Worm (Caenorhabditis elegans) whole organism, early embryonic: ENCODE data around the gene cyn-16.

Experiments used
- B0310.2 ChIP-seq: sonication (generic microtip); optimal IDR thresholded peaks from 2 replicates; lab custom pipeline; 2016; ENCODE audit warnings: mild to moderate bottlenecking, missing genetic modification characterization, missing compliant biosample characterization
- F13C5.2 ChIP-seq: sonication (generic microtip); optimal IDR thresholded peaks from 2 replicates; lab custom pipeline; 2017; ENCODE audit warnings: mild to moderate bottlenecking, missing genetic modification characterization, inconsistent platforms, missing compliant biosample characterization
- aly-1 ChIP-seq: sonication (generic microtip); optimal IDR thresholded peaks from 2 replicates; lab custom pipeline; 2016; ENCODE audit warnings: missing genetic modification characterization, missing compliant biosample characterization
- ama-1 ChIP-seq: fragments of 150-350 bp; optimal IDR thresholded peaks from 2 replicates; lab custom pipeline; 2014
- ceh-13 ChIP-seq: fragments of 200-800 bp; sonication (Bioruptor generic); optimal IDR thresholded peaks from 2 replicates; lab custom pipeline; 2018; ENCODE audit warnings: mild to moderate bottlenecking, missing genetic modification characterization, missing compliant biosample characterization
- ceh-36 ChIP-seq: sonication (generic microtip); optimal IDR thresholded peaks from 2 replicates; lab custom pipeline; 2016; ENCODE audit warnings: missing genetic modification characterization, inconsistent platforms, missing compliant biosample characterization
- ets-7 ChIP-seq: sonication (generic microtip); optimal IDR thresholded peaks from 2 replicates; lab custom pipeline; 2016; ENCODE audit warnings: missing genotype, missing genetic modification characterization, missing compliant biosample characterization
- flt-1 ChIP-seq: fragments of 200-800 bp; sonication (Bioruptor generic); IDR thresholded peaks from 2 replicates; pipeline ENCODE4 v1.3.6; 2022; ENCODE audit warnings: missing genetic modification characterization, missing compliant biosample characterization
- hmbx-1 ChIP-seq: sonication (generic microtip); optimal IDR thresholded peaks from 2 replicates; lab custom pipeline; 2016; ENCODE audit warnings: mild to moderate bottlenecking, missing genetic modification characterization, missing compliant biosample characterization
- hmg-4 ChIP-seq: fragments of 200-800 bp; sonication (Bioruptor generic); optimal IDR thresholded peaks from 2 replicates; lab custom pipeline; 2018; ENCODE audit warnings: mild to moderate bottlenecking, missing genetic modification characterization, missing compliant biosample characterization
- hnd-1 ChIP-seq: sonication (generic microtip); optimal IDR thresholded peaks from 2 replicates; lab custom pipeline; 2016; ENCODE audit warnings: missing genetic modification characterization, missing compliant biosample characterization
- pes-1 ChIP-seq: fragments of 200-800 bp; sonication (Bioruptor generic); IDR thresholded peaks from 2 replicates; pipeline ENCODE4 v1.3.6; 2022; ENCODE audit warnings: missing genetic modification reagents, missing genetic modification characterization, missing compliant biosample characterization
- scrt-1 ChIP-seq: fragments of 200-800 bp; sonication (Bioruptor generic); IDR thresholded peaks from 2 replicates; pipeline ENCODE4 v1.3.6; 2022; ENCODE audit warnings: missing genetic modification characterization, missing compliant biosample characterization
- sea-1 ChIP-seq: fragments of 200-800 bp; sonication (Bioruptor generic); conservative IDR thresholded peaks from 2 replicates; pipeline ENCODE4 v1.3.6; 2022; ENCODE audit warnings: missing genetic modification characterization, missing compliant biosample characterization
- tbx-11 ChIP-seq: fragments of 200-800 bp; sonication (Bioruptor generic); IDR thresholded peaks from 2 replicates; pipeline ENCODE4 v1.3.6; 2022; ENCODE audit warnings: missing genetic modification characterization, missing compliant biosample characterization
- tbx-37 ChIP-seq: fragments of 200-800 bp; sonication (Bioruptor generic); conservative IDR thresholded peaks from 2 replicates; pipeline ENCODE4 v1.3.6; 2022; ENCODE audit warnings: missing genetic modification reagents, missing genetic modification characterization, missing compliant biosample characterization
- tra-4 ChIP-seq: sonication (generic microtip); optimal IDR thresholded peaks from 2 replicates; lab custom pipeline; 2017; ENCODE audit warnings: missing genetic modification characterization, missing compliant biosample characterization

The cyn-16 gene

DNA sequence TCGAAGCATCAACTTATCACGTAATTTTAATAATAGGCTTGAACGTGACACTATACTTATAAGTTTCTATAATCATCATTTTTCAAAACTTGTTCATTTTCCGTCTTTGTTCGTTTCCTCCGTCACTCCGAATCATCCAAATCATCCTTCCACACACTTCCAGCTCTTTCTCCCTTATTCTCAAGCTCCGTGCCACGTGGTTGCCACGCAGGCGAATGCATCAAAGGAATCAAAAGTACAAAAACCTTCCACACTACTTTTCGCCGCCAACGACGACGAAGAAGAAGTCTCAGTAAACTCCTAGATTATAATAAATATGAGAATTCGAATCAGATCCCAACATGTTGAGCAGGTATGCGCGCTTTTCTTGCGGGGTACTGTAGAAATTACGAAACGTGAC, 17.6 kb upstream of the cyn-16 start:
- TF ChIP-seq scrt-1 (GFP tag; lab: Robert Waterston, UW) (no peak), hmbx-1 (tag; lab: Kevin White, UChicago) (no peak), F13C5.2 (tag; lab: Kevin White, UChicago) (no peak), B0310.2 (no peak), ets-7 (no peak), aly-1 (tag; lab: Kevin White, UChicago) (no peak), sea-1 (GFP tag; lab: Robert Waterston, UW) (no peak), hmg-4 (GFP tag; lab: Kevin White, UChicago) (no peak), ceh-13 (GFP tag; lab: Kevin White, UChicago) (no peak), hnd-1 (tag; lab: Kevin White, UChicago) (no peak), pes-1 (GFP tag; lab: Robert Waterston, UW) (no peak), flt-1 (GFP tag; lab: Robert Waterston, UW) (no peak), tbx-37 (no peak), ama-1 (lab: Kevin White, UChicago) (no peak), tbx-11 (GFP tag; lab: Robert Waterston, UW) (no peak), tra-4 (tag; lab: Kevin White, UChicago) (no peak), ceh-36 (tag; lab: Kevin White, UChicago) (no peak)

DNA sequence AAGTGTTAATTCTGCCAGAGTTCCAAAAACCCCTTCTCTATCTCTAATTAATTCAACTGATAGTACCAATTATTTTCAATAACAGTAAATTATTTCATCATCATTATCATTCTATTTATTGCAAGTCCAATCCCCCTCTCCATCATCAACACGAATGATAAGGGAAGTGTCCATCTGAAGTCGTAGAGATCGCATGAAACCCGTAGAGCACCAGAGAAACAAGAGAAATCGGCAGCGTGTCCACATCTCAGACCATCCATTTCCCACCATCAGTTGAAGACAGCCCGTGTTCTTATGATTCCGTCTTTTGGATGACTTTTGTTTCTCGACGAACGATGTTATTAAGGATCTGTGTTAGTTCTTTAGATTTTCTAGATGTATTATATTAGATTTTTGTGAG, 16.9 kb upstream of the cyn-16 start:
- TF ChIP-seq tra-4 (tag; lab: Kevin White, UChicago) (no peak), B0310.2 (no peak), ama-1 (lab: Kevin White, UChicago) (no peak), aly-1 (tag; lab: Kevin White, UChicago) (no peak), hmbx-1 (tag; lab: Kevin White, UChicago) (no peak), hnd-1 (tag; lab: Kevin White, UChicago) (no peak), tbx-11 (GFP tag; lab: Robert Waterston, UW) (no peak), ets-7 (no peak), ceh-13 (GFP tag; lab: Kevin White, UChicago) (no peak), sea-1 (GFP tag; lab: Robert Waterston, UW) (no peak), F13C5.2 (tag; lab: Kevin White, UChicago) (no peak)

DNA sequence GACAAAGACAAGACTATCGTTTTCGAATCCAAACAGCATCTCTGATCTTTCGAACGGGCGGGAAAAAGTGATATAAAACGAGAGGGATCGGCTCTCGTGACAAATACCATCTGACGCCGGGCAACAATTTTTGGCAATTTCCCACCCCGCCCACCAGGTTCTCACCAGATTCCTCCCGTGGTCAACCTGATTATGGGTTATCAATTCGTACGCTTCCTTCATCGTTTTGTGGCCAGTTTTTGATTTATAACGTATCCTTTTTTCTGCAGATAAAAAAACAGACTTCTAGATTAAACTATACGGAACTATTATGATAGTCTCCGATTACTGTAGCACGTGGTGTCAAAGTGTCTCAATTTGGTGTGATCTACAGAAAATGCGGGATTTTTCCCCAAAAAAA, 16.4 kb upstream of the cyn-16 start:
- no peak for TF ChIP-seq aly-1 (tag; lab: Kevin White, UChicago)
- TF ChIP-seq tbx-11 (GFP tag; lab: Robert Waterston, UW), result no peak
- TF ChIP-seq pes-1 (GFP tag; lab: Robert Waterston, UW), result no peak
- TF ChIP-seq ama-1 (lab: Kevin White, UChicago), result no peak

DNA sequence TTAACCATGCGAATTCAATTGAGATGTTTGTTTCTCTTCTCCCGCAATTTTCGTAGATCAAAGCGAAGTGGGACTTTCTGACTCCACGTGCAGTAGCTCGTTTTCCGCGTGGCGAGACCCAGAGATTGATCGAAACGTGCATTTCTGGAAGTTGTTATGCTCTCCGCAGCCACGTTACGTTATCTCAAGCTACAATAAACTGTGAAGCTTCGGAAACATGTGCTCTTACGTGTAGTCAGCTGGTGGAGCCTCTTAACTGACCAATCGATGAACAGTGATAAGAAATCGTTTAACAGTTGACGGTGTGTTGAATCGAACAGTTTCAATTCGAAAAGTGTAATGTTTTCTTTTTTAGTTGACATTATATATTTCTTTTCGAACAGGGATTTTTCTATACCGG, 15.6 kb upstream of the cyn-16 start:
- no peak for TF ChIP-seq tbx-11 (GFP tag; lab: Robert Waterston, UW)

DNA sequence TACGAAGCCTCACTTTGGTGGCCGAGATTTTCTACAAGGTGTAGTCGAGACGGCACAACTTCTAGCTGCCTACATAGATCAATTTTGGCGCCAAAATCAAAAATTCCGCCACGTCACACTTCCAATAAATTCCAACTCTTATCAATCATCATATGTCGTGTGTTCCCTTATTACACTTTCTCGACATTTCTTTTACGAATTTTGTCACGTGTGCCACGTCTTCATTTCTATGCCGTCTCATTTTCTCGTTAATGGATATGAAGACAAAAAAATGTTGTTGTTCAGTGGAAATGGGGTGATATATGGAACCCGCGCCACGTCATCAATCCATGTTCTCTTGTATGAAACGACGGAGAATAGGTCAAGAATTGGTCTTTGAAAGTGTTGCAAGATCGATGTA, 15.1 kb upstream of the cyn-16 start:
- TF ChIP-seq ceh-36 (tag; lab: Kevin White, UChicago), result no peak
- no peak for TF ChIP-seq F13C5.2 (tag; lab: Kevin White, UChicago)
- TF ChIP-seq ama-1 (lab: Kevin White, UChicago), result no peak
- TF ChIP-seq tra-4 (tag; lab: Kevin White, UChicago), result no peak
- TF ChIP-seq hmbx-1 (tag; lab: Kevin White, UChicago), result no peak
- TF ChIP-seq ceh-13 (GFP tag; lab: Kevin White, UChicago), result no peak
- TF ChIP-seq scrt-1 (GFP tag; lab: Robert Waterston, UW), result no peak

DNA sequence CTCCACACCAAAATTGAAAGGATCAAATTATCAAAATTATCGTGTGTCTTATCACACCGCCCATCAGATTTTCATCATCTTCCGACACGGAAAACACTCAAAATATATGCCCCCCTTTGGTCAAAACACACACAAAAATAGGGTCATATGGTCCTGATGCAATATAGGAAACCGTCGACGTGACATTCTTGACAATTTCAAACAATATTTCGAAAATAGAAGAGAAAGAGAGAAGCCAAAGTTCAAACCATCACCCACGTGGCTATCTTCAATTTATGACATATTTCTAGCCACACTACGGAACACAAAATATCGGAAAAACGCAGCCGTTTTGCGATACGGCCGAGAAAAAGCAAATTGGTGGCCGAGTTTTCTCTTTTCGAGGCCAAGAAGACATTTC, 14.1 kb upstream of the cyn-16 start:
- no peak for TF ChIP-seq tbx-11 (GFP tag; lab: Robert Waterston, UW)
- TF ChIP-seq B0310.2, result no peak
- TF ChIP-seq tbx-37, result no peak
- TF ChIP-seq ets-7, result no peak
- no peak for TF ChIP-seq ama-1 (lab: Kevin White, UChicago)
- no peak for TF ChIP-seq pes-1 (GFP tag; lab: Robert Waterston, UW)
- no peak for TF ChIP-seq hnd-1 (tag; lab: Kevin White, UChicago)
- TF ChIP-seq hmg-4 (GFP tag; lab: Kevin White, UChicago), result no peak
- no peak for TF ChIP-seq ceh-36 (tag; lab: Kevin White, UChicago)
- TF ChIP-seq ceh-13 (GFP tag; lab: Kevin White, UChicago), result no peak
- TF ChIP-seq tra-4 (tag; lab: Kevin White, UChicago), result no peak
- no peak for TF ChIP-seq aly-1 (tag; lab: Kevin White, UChicago)

DNA sequence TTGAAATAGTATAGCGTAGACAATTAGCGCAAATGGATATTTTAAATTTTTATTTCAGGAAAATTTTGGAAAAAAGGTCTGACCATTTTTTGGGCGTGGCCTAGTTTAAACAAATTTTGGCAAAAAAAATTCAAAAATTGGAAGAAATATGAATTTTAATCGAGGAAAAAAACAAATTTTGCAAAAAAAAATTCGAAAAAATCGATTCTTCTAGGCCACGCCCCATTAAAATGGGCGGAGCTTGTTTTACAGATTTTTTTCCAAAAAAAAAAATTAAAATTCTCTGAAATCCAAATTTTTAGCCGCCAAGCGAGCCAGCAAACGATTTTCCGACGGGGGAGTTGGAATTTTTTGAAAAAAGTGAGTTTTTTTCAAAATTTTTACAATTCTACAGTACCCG, 12.7 kb upstream of the cyn-16 start, which contains the start of gene nadk-2:
nadk-2 (plus strand) TSS at position 301 of the 400 bp plus-strand sequence.
- TF ChIP-seq tra-4 (tag; lab: Kevin White, UChicago), result no peak
- TF ChIP-seq ets-7, result no peak
- no peak for TF ChIP-seq hmbx-1 (tag; lab: Kevin White, UChicago)
- no peak for TF ChIP-seq tbx-37
- TF ChIP-seq flt-1 (GFP tag; lab: Robert Waterston, UW), result no peak
- TF ChIP-seq pes-1 (GFP tag; lab: Robert Waterston, UW), result no peak
- no peak for TF ChIP-seq aly-1 (tag; lab: Kevin White, UChicago)
- TF ChIP-seq ceh-13 (GFP tag; lab: Kevin White, UChicago), result no peak
- TF ChIP-seq ama-1 (lab: Kevin White, UChicago), result no peak
- no peak for TF ChIP-seq scrt-1 (GFP tag; lab: Robert Waterston, UW)
- no peak for TF ChIP-seq tbx-11 (GFP tag; lab: Robert Waterston, UW)
